Worm (Caenorhabditis elegans) whole organism, mixed stage, embryonic: ENCODE data around the gene nhr-18.

Source experiments
- M03D4.4 ChIP-seq: sonication (generic microtip); optimal IDR thresholded peaks from 2 replicates; lab custom pipeline; 2017; ENCODE audit warnings: mild to moderate bottlenecking, missing genetic modification characterization, missing compliant biosample characterization
- blmp-1 ChIP-seq: fragments of 150-350 bp; optimal IDR thresholded peaks from 2 replicates; lab custom pipeline; 2014; ENCODE audit warnings: missing biosample characterization, missing genetic modification characterization
- ces-1 ChIP-seq: fragments of 150-350 bp; optimal IDR thresholded peaks from 2 replicates; lab custom pipeline; 2014; ENCODE audit warnings: missing biosample characterization, missing genetic modification reagents, missing genetic modification characterization
- cnd-1 ChIP-seq: fragments of 200-800 bp; sonication (Bioruptor generic); optimal IDR thresholded peaks from 2 replicates; lab custom pipeline; 2018; ENCODE audit warnings: mild to moderate bottlenecking, missing genetic modification characterization, missing compliant biosample characterization
- elt-1 ChIP-seq: sonication (generic microtip); optimal IDR thresholded peaks from 2 replicates; lab custom pipeline; 2017; ENCODE audit warnings: missing genetic modification characterization, mild to moderate bottlenecking, missing compliant biosample characterization, antibody characterized with exemption, moderate library complexity, borderline replicate concordance; ENCODE audit not compliant: insufficient read depth
- elt-3 ChIP-seq: fragments of 150-350 bp; optimal IDR thresholded peaks from 2 replicates; lab custom pipeline; 2014; ENCODE audit warnings: missing biosample characterization, missing genetic modification characterization
- lin-13 ChIP-seq: fragments of 150-350 bp; optimal IDR thresholded peaks from 2 replicates; lab custom pipeline; 2014; ENCODE audit warnings: missing biosample characterization, missing genetic modification characterization
- mab-5 ChIP-seq: fragments of 150-350 bp; optimal IDR thresholded peaks from 2 replicates; lab custom pipeline; 2014; ENCODE audit warnings: missing biosample characterization, missing genetic modification characterization
- nhr-12 ChIP-seq: fragments of 150-350 bp; optimal IDR thresholded peaks from 2 replicates; lab custom pipeline; 2014; ENCODE audit warnings: missing biosample characterization, missing genetic modification characterization
- nhr-237 ChIP-seq: fragments of 150-350 bp; optimal IDR thresholded peaks from 2 replicates; lab custom pipeline; 2014; ENCODE audit warnings: missing biosample characterization, missing genetic modification characterization
- pha-4 ChIP-seq: fragments of 150-350 bp; optimal IDR thresholded peaks from 2 replicates; lab custom pipeline; 2018; ENCODE audit warnings: missing biosample characterization, missing genetic modification reagents, missing genetic modification characterization
- unc-39 ChIP-seq: fragments of 150-350 bp; optimal IDR thresholded peaks from 2 replicates; lab custom pipeline; 2014; ENCODE audit warnings: missing biosample characterization, missing genetic modification characterization
- ztf-11 ChIP-seq: fragments of 150-350 bp; optimal IDR thresholded peaks from 2 replicates; lab custom pipeline; 2014; ENCODE audit warnings: missing biosample characterization, missing genetic modification characterization

- TF ChIP-seq elt-3 (tag; lab: Kevin White, UChicago) (no peak), nhr-237 (tag; lab: Kevin White, UChicago) (no peak), M03D4.4 (no peak), blmp-1 (tag; lab: Kevin White, UChicago) (no peak), lin-13 (tag; lab: Kevin White, UChicago) (no peak), elt-1 (tag; lab: Kevin White, UChicago) (no peak), ztf-11 (no peak), ces-1 (GFP tag; lab: Kevin White, UChicago) (no peak), pha-4 (tag; lab: Kevin White, UChicago) (no peak), cnd-1 (no peak), mab-5 (tag; lab: Kevin White, UChicago) (no peak), unc-39 (tag; lab: Kevin White, UChicago) (no peak), nhr-12 (tag; lab: Kevin White, UChicago) (no peak)
Observed at ce11 chrV:2260660-2261059, 33.7 kb downstream of the nhr-18 start, which contains the start of gene F41B5.12.
